Worm (Caenorhabditis elegans) whole organism, mixed stage, embryonic: Measurements from ENCODE around the gene Y22F5A.11.

Experiments
- M03D4.4 ChIP-seq: sonication (generic microtip); optimal IDR thresholded peaks from 2 replicates; lab custom pipeline; 2017; ENCODE audit warnings: mild to moderate bottlenecking, missing genetic modification characterization, missing compliant biosample characterization
- bed-3 ChIP-seq: fragments of 200-800 bp; sonication (Bioruptor generic); optimal IDR thresholded peaks from 3 replicates; lab custom pipeline; 2018; ENCODE audit warnings: mild to moderate bottlenecking, missing genetic modification characterization, moderate library complexity, missing compliant biosample characterization
- blmp-1 ChIP-seq: fragments of 150-350 bp; optimal IDR thresholded peaks from 2 replicates; lab custom pipeline; 2014; ENCODE audit warnings: missing biosample characterization, missing genetic modification characterization
- ceh-39 ChIP-seq: fragments of 150-350 bp; optimal IDR thresholded peaks from 2 replicates; lab custom pipeline; 2014; ENCODE audit warnings: missing biosample characterization, missing genetic modification characterization
- ceh-43 ChIP-seq: fragments of 200-800 bp; sonication (Bioruptor generic); optimal IDR thresholded peaks from 2 replicates; lab custom pipeline; 2018; ENCODE audit warnings: mild to moderate bottlenecking, missing genetic modification characterization, moderate library complexity, missing compliant biosample characterization
- ceh-83 ChIP-seq: fragments of 200-800 bp; sonication (Bioruptor generic); optimal IDR thresholded peaks from 2 replicates; lab custom pipeline; 2018; ENCODE audit warnings: mild to moderate bottlenecking, missing genetic modification characterization, missing compliant biosample characterization
- cnd-1 ChIP-seq: fragments of 200-800 bp; sonication (Bioruptor generic); optimal IDR thresholded peaks from 2 replicates; lab custom pipeline; 2018; ENCODE audit warnings: mild to moderate bottlenecking, missing genetic modification characterization, missing compliant biosample characterization
- elt-1 ChIP-seq: sonication (generic microtip); optimal IDR thresholded peaks from 2 replicates; lab custom pipeline; 2017; ENCODE audit warnings: missing genetic modification characterization, mild to moderate bottlenecking, missing compliant biosample characterization, antibody characterized with exemption, moderate library complexity, borderline replicate concordance; ENCODE audit not compliant: insufficient read depth
- elt-3 ChIP-seq: fragments of 150-350 bp; optimal IDR thresholded peaks from 2 replicates; lab custom pipeline; 2014; ENCODE audit warnings: missing biosample characterization, missing genetic modification characterization
- flh-1 ChIP-seq: fragments of 200-800 bp; sonication (Bioruptor generic); optimal IDR thresholded peaks from 2 replicates; lab custom pipeline; 2018; ENCODE audit warnings: mild to moderate bottlenecking, missing genetic modification characterization, moderate library complexity, missing compliant biosample characterization
- ham-2 ChIP-seq: fragments of 200-800 bp; sonication (Bioruptor generic); optimal IDR thresholded peaks from 2 replicates; lab custom pipeline; 2018; ENCODE audit warnings: mild to moderate bottlenecking, missing genetic modification characterization, missing compliant biosample characterization
- hlh-1 ChIP-seq: fragments of 150-350 bp; optimal IDR thresholded peaks from 2 replicates; lab custom pipeline; 2014; ENCODE audit warnings: missing biosample characterization, missing genetic modification reagents, missing genetic modification characterization
- lin-13 ChIP-seq: fragments of 150-350 bp; optimal IDR thresholded peaks from 2 replicates; lab custom pipeline; 2014; ENCODE audit warnings: missing biosample characterization, missing genetic modification characterization
- lin-32 ChIP-seq: fragments of 200-800 bp; sonication (Bioruptor generic); optimal IDR thresholded peaks from 2 replicates; lab custom pipeline; 2018; ENCODE audit warnings: mild to moderate bottlenecking, missing genetic modification characterization, missing compliant biosample characterization
- lsy-2 ChIP-seq: fragments of 150-350 bp; optimal IDR thresholded peaks from 2 replicates; lab custom pipeline; 2014; ENCODE audit warnings: missing biosample characterization, missing genetic modification characterization
- mab-5 ChIP-seq: fragments of 150-350 bp; optimal IDR thresholded peaks from 2 replicates; lab custom pipeline; 2014; ENCODE audit warnings: missing biosample characterization, missing genetic modification characterization
- mep-1 ChIP-seq: fragments of 150-350 bp; optimal IDR thresholded peaks from 2 replicates; lab custom pipeline; 2017; ENCODE audit warnings: missing biosample characterization, missing genetic modification reagents, missing genetic modification characterization, inconsistent platforms
- mls-2 ChIP-seq: sonication (generic microtip); optimal IDR thresholded peaks from 2 replicates; lab custom pipeline; 2016; ENCODE audit warnings: mild to moderate bottlenecking, missing genetic modification characterization, moderate library complexity, missing compliant biosample characterization
- nhr-12 ChIP-seq: fragments of 150-350 bp; optimal IDR thresholded peaks from 2 replicates; lab custom pipeline; 2014; ENCODE audit warnings: missing biosample characterization, missing genetic modification characterization
- nhr-2 ChIP-seq: fragments of 150-350 bp; optimal IDR thresholded peaks from 2 replicates; lab custom pipeline; 2014; ENCODE audit warnings: missing biosample characterization, missing genetic modification characterization
- nhr-237 ChIP-seq: fragments of 150-350 bp; optimal IDR thresholded peaks from 2 replicates; lab custom pipeline; 2014; ENCODE audit warnings: missing biosample characterization, missing genetic modification characterization
- nhr-28 ChIP-seq: fragments of 150-350 bp; optimal IDR thresholded peaks from 2 replicates; lab custom pipeline; 2014; ENCODE audit warnings: missing biosample characterization, missing genetic modification characterization
- nhr-76 ChIP-seq: sonication (generic microtip); optimal IDR thresholded peaks from 2 replicates; lab custom pipeline; 2017; ENCODE audit warnings: missing biosample characterization, missing genetic modification characterization
- pha-4 ChIP-seq: fragments of 150-350 bp; optimal IDR thresholded peaks from 2 replicates; lab custom pipeline; 2018; ENCODE audit warnings: missing biosample characterization, missing genetic modification reagents, missing genetic modification characterization
- sem-2 ChIP-seq: fragments of 200-800 bp; sonication (Bioruptor generic); optimal IDR thresholded peaks from 2 replicates; lab custom pipeline; 2018; ENCODE audit warnings: mild to moderate bottlenecking, missing genetic modification characterization, missing compliant biosample characterization
- sptf-1 ChIP-seq: sonication (generic microtip); optimal IDR thresholded peaks from 2 replicates; lab custom pipeline; 2017; ENCODE audit warnings: mild to moderate bottlenecking, missing genetic modification characterization, moderate library complexity, missing compliant biosample characterization
- tbx-8 ChIP-seq: fragments of 200-800 bp; sonication (Bioruptor generic); optimal IDR thresholded peaks from 2 replicates; lab custom pipeline; 2018; ENCODE audit warnings: mild to moderate bottlenecking, missing genetic modification characterization, moderate library complexity, missing compliant biosample characterization
- unc-120 ChIP-seq: sonication (generic microtip); optimal IDR thresholded peaks from 2 replicates; lab custom pipeline; 2017; ENCODE audit warnings: missing genetic modification characterization, missing compliant biosample characterization; ENCODE audit not compliant: poor library complexity, severe bottlenecking
- unc-39 ChIP-seq: fragments of 150-350 bp; optimal IDR thresholded peaks from 2 replicates; lab custom pipeline; 2014; ENCODE audit warnings: missing biosample characterization, missing genetic modification characterization
- unc-62 ChIP-seq: fragments of 150-350 bp; optimal IDR thresholded peaks from 2 replicates; lab custom pipeline; 2014; ENCODE audit warnings: missing biosample characterization, missing genetic modification reagents, missing genetic modification characterization
- zip-8 ChIP-seq: fragments of 150-350 bp; optimal IDR thresholded peaks from 2 replicates; lab custom pipeline; 2014; ENCODE audit warnings: missing biosample characterization, missing genetic modification characterization
- ztf-11 ChIP-seq: fragments of 150-350 bp; optimal IDR thresholded peaks from 2 replicates; lab custom pipeline; 2014; ENCODE audit warnings: missing biosample characterization, missing genetic modification characterization

The Y22F5A.11 gene

DNA sequence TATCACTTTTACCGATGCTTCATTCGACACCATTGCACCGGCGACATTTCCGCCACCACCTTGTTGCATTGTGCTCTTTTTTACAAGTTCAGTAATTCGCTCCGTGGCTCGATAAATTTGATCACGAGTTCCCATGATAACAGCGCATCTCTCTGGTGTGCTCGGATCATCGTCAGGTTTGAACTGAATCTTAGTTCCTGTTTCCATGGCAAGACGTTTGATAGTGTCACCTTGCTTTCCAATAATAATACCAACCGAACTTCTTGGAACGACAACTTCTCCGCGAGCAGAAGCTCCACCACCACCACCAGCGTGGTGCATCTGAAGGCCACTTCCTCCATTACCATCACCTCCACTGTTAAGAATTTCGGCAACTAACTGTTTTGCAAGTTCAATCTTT lies 38.3 kb downstream of the Y22F5A.11 start:
- TF ChIP-seq nhr-2 (tag; lab: Kevin White, UChicago), result no peak
- no peak for TF ChIP-seq elt-3 (tag; lab: Kevin White, UChicago)
- TF ChIP-seq nhr-28 (tag; lab: Kevin White, UChicago), result no peak
- no peak for TF ChIP-seq unc-120
- no peak for TF ChIP-seq ceh-83 (GFP tag; lab: Kevin White, UChicago)
- TF ChIP-seq ceh-39 (tag; lab: Kevin White, UChicago), result no peak
- TF ChIP-seq tbx-8 (GFP tag; lab: Kevin White, UChicago), result no peak
- no peak for TF ChIP-seq unc-39 (tag; lab: Kevin White, UChicago)
- no peak for TF ChIP-seq ztf-11
- TF ChIP-seq sptf-1 (tag; lab: Kevin White, UChicago), result no peak
- TF ChIP-seq pha-4 (tag; lab: Kevin White, UChicago), result no peak
- TF ChIP-seq hlh-1 (tag; lab: Kevin White, UChicago), result no peak
- no peak for TF ChIP-seq nhr-237

DNA sequence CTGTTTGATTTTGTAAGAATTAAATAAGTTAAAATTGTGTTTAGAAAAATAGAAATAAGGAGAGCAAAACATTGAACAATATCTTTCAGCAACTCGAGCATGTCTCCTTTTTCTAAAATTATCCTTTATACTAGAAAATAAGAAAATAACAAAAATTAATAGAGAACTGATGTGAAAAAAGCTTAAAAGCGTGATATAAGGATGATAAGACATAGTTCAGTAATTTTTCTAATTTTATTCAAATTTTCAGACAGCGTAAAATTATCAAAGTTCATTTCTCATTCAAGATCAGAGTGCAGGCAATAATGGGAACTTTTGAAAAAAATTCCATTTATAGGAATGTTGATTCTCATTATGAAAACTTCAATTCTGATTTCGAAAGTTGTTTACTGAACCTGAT lies 42.1 kb downstream of the Y22F5A.11 start, which contains the start of gene str-182:
TSS of gene str-182 (minus strand) at position 101 of the 400 bp plus-strand sequence.
- no peak for TF ChIP-seq nhr-28 (tag; lab: Kevin White, UChicago)
- TF ChIP-seq sptf-1 (tag; lab: Kevin White, UChicago), result no peak
- TF ChIP-seq unc-120, result no peak
- TF ChIP-seq ceh-83 (GFP tag; lab: Kevin White, UChicago), result no peak
- TF ChIP-seq ham-2, result no peak
- TF ChIP-seq zip-8, result no peak
- TF ChIP-seq lin-13 (tag; lab: Kevin White, UChicago), result no peak

DNA sequence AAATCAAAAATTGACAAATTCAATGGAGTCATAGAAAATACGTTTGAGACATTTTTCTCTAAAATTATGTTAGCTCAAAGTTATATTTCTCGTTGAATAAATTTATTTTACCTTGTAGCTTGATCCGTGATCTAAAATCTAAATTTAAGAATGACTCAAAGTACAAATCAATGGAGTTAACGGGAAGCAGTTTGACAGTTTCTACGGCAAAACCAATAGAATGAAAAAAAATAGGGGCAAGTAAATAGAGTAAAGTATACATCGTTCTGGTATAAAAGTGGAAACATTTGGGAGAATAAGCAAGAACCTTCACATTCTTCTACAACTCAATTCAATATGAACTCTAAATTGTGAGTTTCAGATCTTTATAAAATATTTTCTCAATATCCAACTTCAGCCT lies 44.5 kb downstream of the Y22F5A.11 start, which contains the start of gene fipr-6:
TSS of gene fipr-6 (plus strand) at position 301 of the 400 bp plus-strand sequence.
- no peak for TF ChIP-seq nhr-76 (tag; lab: Kevin White, UChicago)
- no peak for TF ChIP-seq unc-39 (tag; lab: Kevin White, UChicago)
- TF ChIP-seq blmp-1 (tag; lab: Kevin White, UChicago), result no peak
- no peak for TF ChIP-seq lin-32 (GFP tag; lab: Kevin White, UChicago)
- TF ChIP-seq sem-2 (GFP tag; lab: Kevin White, UChicago), result no peak
- no peak for TF ChIP-seq mep-1
- TF ChIP-seq tbx-8 (GFP tag; lab: Kevin White, UChicago), result no peak
- no peak for TF ChIP-seq unc-120
- TF ChIP-seq elt-1 (tag; lab: Kevin White, UChicago), result no peak
- no peak for TF ChIP-seq lin-13 (tag; lab: Kevin White, UChicago)
- TF ChIP-seq ceh-43 (GFP tag; lab: Kevin White, UChicago), result no peak
- no peak for TF ChIP-seq nhr-12 (tag; lab: Kevin White, UChicago)
- no peak for TF ChIP-seq sptf-1 (tag; lab: Kevin White, UChicago)
- no peak for TF ChIP-seq ceh-83 (GFP tag; lab: Kevin White, UChicago)
- TF ChIP-seq mab-5, result no peak
- no peak for TF ChIP-seq lsy-2 (tag; lab: Kevin White, UChicago)
- TF ChIP-seq, all 35 proteins: peak for 0

DNA sequence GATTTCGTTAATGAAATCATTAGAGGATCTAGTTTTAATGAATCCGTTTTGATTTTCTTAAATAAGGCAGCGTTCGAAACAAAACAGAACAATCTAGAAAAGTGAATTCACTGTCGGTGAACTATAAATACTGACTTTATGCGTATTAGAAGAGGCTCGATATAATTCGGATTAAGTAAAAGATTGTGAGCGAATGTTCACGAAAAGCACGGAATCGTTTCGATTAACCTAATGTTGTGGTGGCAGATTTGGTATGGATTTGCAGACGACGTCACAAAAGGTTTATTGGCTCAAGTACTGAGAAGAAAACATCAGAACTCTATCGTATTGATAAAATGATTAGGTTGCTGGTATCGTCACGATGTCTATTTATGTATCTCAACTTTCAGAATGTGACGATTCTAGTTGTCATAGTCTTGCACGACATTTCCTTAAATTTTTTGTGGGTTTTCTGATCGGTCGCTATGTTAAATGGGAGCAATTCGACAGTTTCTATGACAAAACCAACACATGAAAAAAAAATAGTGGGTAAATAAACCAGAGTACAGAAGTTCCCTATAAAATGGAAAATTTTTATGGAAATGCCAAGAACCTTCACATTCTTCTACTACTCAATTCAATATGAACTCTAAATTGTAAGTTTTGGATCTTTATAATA lies 46.1 kb downstream of the Y22F5A.11 start, which contains the start of the genes pyt-1 and fipr-7:
TSS of gene pyt-1 (minus strand) at position 101 of the 658 bp plus-strand sequence.
TSS of gene fipr-7 (plus strand) at position 608 of the 658 bp plus-strand sequence.
- TF ChIP-seq mls-2 (tag; lab: Kevin White, UChicago) (no peak), ceh-43 (GFP tag; lab: Kevin White, UChicago) (no peak), tbx-8 (GFP tag; lab: Kevin White, UChicago) (no peak), cnd-1 (no peak), lsy-2 (tag; lab: Kevin White, UChicago) (no peak), unc-62 (GFP tag; lab: Kevin White, UChicago) (no peak), lin-32 (GFP tag; lab: Kevin White, UChicago) (no peak), ceh-39 (tag; lab: Kevin White, UChicago) (no peak), hlh-1 (tag; lab: Kevin White, UChicago) (no peak), nhr-76 (tag; lab: Kevin White, UChicago) (no peak), sem-2 (GFP tag; lab: Kevin White, UChicago) (no peak), flh-1 (GFP tag; lab: Kevin White, UChicago) (no peak), M03D4.4 (no peak), unc-39 (tag; lab: Kevin White, UChicago) (no peak), bed-3 (GFP tag; lab: Kevin White, UChicago) (no peak), blmp-1 (tag; lab: Kevin White, UChicago) (no peak), zip-8 (no peak), lin-13 (tag; lab: Kevin White, UChicago) (no peak)
